Fruit fly (Drosophila melanogaster): ENCODE results near the gene Pi4KIIIalpha.

The Pi4KIIIalpha gene

dm6 chrX:2589446-2590038 is 35.1 kb upstream of the Pi4KIIIalpha start (continued):
- peak; percentile 28 for TF ChIP-seq sqz (GFP tag; optimal IDR thresholded peaks at IDR 0.05)
- peak; percentile 65 for TF ChIP-seq CG17568 (GFP tag; optimal IDR thresholded peaks at IDR 0.05)
- TF ChIP-seq Rx (GFP tag; IDR thresholded peaks at IDR 0.05), result peak; percentile 94
- TF ChIP-seq CG17361 (GFP tag; IDR thresholded peaks at IDR 0.05), result peak; percentile 87
- peak; percentile 42 for TF ChIP-seq CG17802 (tag; optimal IDR thresholded peaks at IDR 0.05)
- peak; percentile 90 for TF ChIP-seq CG6813 (GFP tag; optimal IDR thresholded peaks at IDR 0.05)
- TF ChIP-seq Tbp (GFP tag; optimal IDR thresholded peaks at IDR 0.05), result no peak
- TF ChIP-seq gcm2 (GFP tag; optimal IDR thresholded peaks at IDR 0.05), result peak; percentile 84
- TF ChIP-seq CG13894 (tag; optimal IDR thresholded peaks at IDR 0.05), result peak; percentile 89
- peak; percentile 93 for TF ChIP-seq Fer3 (tag; optimal IDR thresholded peaks at IDR 0.05)
- TF ChIP-seq nerfin-2 (GFP tag; IDR thresholded peaks at IDR 0.05; ENCODE audit: partially characterized antibody), result no peak
- peak; percentile 90 for TF ChIP-seq CG11398 (GFP tag; optimal IDR thresholded peaks at IDR 0.05)
- TF ChIP-seq ara (GFP tag; IDR thresholded peaks at IDR 0.05), result peak; percentile 88
- no peak for TF ChIP-seq Dll (GFP tag; IDR thresholded peaks at IDR 0.05; ENCODE audit: partially characterized antibody)
- peak; percentile 92 for TF ChIP-seq HHEX (GFP tag; optimal IDR thresholded peaks at IDR 0.05)
- peak; percentile 100 for TF ChIP-seq Med (GFP tag)
- peak; percentile 79 for TF ChIP-seq CG3065 (GFP tag; optimal IDR thresholded peaks at IDR 0.05)
- peak; percentile 67 for TF ChIP-seq kni (GFP tag; optimal IDR thresholded peaks at IDR 0.05)
- TF ChIP-seq ato (GFP tag; IDR thresholded peaks at IDR 0.05; ENCODE audit: partially characterized antibody), result no peak
- TF ChIP-seq Fer2 (tag; optimal IDR thresholded peaks at IDR 0.05), result peak; percentile 70
- peak; percentile 76 for TF ChIP-seq nau (GFP tag; optimal IDR thresholded peaks at IDR 0.05)
- peak; percentile 96 for TF ChIP-seq sens (GFP tag)
- TF ChIP-seq CG10209 (GFP tag; optimal IDR thresholded peaks at IDR 0.05), result peak; percentile 90
- peak; percentile 93 for TF ChIP-seq jumu (GFP tag; optimal IDR thresholded peaks at IDR 0.05)
- peak; percentile 85 for TF ChIP-seq NC2β (GFP tag; optimal IDR thresholded peaks at IDR 0.05)
- TF ChIP-seq pnt (GFP tag; optimal IDR thresholded peaks at IDR 0.05), result peak; percentile 91
- TF ChIP-seq crc (GFP tag; optimal IDR thresholded peaks at IDR 0.05), result peak; percentile 90
- TF ChIP-seq Oaz (GFP tag; IDR thresholded peaks at IDR 0.05), result peak; percentile 75
- peak; percentile 71 for TF ChIP-seq Lim3 (GFP tag; IDR thresholded peaks at IDR 0.05)
- no peak for TF ChIP-seq CG1832 (GFP tag; optimal IDR thresholded peaks at IDR 0.05)
- TF ChIP-seq Stat92E (GFP tag; optimal IDR thresholded peaks at IDR 0.05), result no peak
- TF ChIP-seq CG10267 (tag; optimal IDR thresholded peaks at IDR 0.05), result peak; percentile 67
- TF ChIP-seq Antp (GFP tag; optimal IDR thresholded peaks at IDR 0.05), result peak; percentile 97
- peak; percentile 90 for TF ChIP-seq E2f1 (GFP tag; IDR thresholded peaks at IDR 0.05)
- TF ChIP-seq schlank (tag; optimal IDR thresholded peaks at IDR 0.05), result peak; percentile 94
- TF ChIP-seq Adf1 (GFP tag; IDR thresholded peaks at IDR 0.05), result peak; percentile 80
- TF ChIP-seq CG1529 (GFP tag; optimal IDR thresholded peaks at IDR 0.05), result peak; percentile 68
- peak; percentile 92 for TF ChIP-seq gem (tag; optimal IDR thresholded peaks at IDR 0.05)
- peak; percentile 50 for TF ChIP-seq CG34376 (GFP tag; optimal IDR thresholded peaks at IDR 0.05)
- TF ChIP-seq z (GFP tag; IDR thresholded peaks at IDR 0.05), result 0 out of 3 replicates have a peak, but pooled peaks have one; percentile 36
- TF ChIP-seq ranshi (GFP tag; IDR thresholded peaks at IDR 0.05), result peak; percentile 93
- TF ChIP-seq amos (GFP tag; IDR thresholded peaks at IDR 0.05; ENCODE audit: partially characterized antibody), result no peak
- peak; percentile 97 for TF ChIP-seq CG18599 (GFP tag; optimal IDR thresholded peaks at IDR 0.05)
- peak; percentile 53 for TF ChIP-seq dmrt11E (tag; optimal IDR thresholded peaks at IDR 0.05)
- TF ChIP-seq tup (GFP tag; optimal IDR thresholded peaks at IDR 0.05), result peak; percentile 89
- TF ChIP-seq Lpt (GFP tag; optimal IDR thresholded peaks at IDR 0.05), result no peak
- peak; percentile 88 for TF ChIP-seq D19B (GFP tag; optimal IDR thresholded peaks at IDR 0.05)
- peak; percentile 49; the same call in 1 of the 2 replicates for TF ChIP-seq CkIIα-i1 (GFP tag; IDR thresholded peaks at IDR 0.05)
- no peak for TF ChIP-seq Bgb (GFP tag; IDR thresholded peaks at IDR 0.05; ENCODE audit: partially characterized antibody)
